Worm (Caenorhabditis elegans) whole organism, L4 larva: Measurements from ENCODE around the gene R02D5.10.

Experiments
- ceh-32 ChIP-seq: sonication (generic microtip); optimal IDR thresholded peaks from 2 replicates; lab custom pipeline; 2016; ENCODE audit warnings: mild to moderate bottlenecking, missing genetic modification characterization, missing compliant biosample characterization; ENCODE audit not compliant: poor library complexity
- daf-19 ChIP-seq: fragments of 200-800 bp; sonication (Bioruptor generic); conservative IDR thresholded peaks from 2 replicates; pipeline ENCODE4 v1.3.6; 2022; ENCODE audit warnings: missing genetic modification characterization, missing compliant biosample characterization
- nhr-11 ChIP-seq: fragments of 150-350 bp; optimal IDR thresholded peaks from 2 replicates; lab custom pipeline; 2014; ENCODE audit warnings: missing biosample characterization, missing genetic modification characterization
- unc-130 ChIP-seq: sonication (generic microtip); optimal IDR thresholded peaks from 2 replicates; lab custom pipeline; 2016; ENCODE audit warnings: missing genetic modification reagents, missing genetic modification characterization, missing compliant biosample characterization

ce11 chrV:14503065-14503464 lies 21.0 kb downstream of the R02D5.10 start:
- TF ChIP-seq daf-19 (GFP tag; lab: Robert Waterston, UW) (no peak), unc-130 (GFP tag; lab: Kevin White, UChicago) (no peak), ceh-32 (tag; lab: Kevin White, UChicago) (no peak), nhr-11 (no peak)
